Worm (Caenorhabditis elegans): Measurements from ENCODE around the gene Y75B8A.19.
A peak's percentile ranks its signal among the peaks of the same experiment; 100 is the strongest.

The Y75B8A.19 gene

DNA sequence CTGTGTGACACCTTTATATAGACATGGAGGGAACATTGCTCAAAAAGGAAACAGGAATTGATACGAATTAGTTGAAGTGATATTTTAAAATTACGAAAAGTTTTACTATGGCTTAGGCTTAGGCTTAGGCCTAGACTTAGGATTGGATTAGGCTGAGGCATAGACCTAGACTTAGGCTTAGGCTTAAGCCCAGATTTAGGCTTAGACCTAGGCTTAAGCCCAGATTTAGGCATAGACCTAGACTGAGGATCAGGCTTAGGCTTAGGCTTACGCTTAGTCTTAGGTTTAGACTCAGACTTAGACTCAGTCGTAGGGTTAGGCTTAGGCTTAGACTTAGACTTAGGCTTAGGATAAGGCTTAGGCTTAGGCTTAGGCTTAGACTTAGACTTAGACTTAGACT lies 30.4 kb upstream of the Y75B8A.19 start:
- TF ChIP-seq flt-1 (GFP tag; IDR thresholded peaks at IDR 0.05) (no peak), ceh-36 (tag; optimal IDR thresholded peaks at IDR 0.05) (peak; percentile 79)

- TF ChIP-seq tbx-11 (GFP tag; IDR thresholded peaks at IDR 0.05), result no peak
Observed at ce11 chrIII:12198135-12198534, 28.3 kb upstream of the Y75B8A.19 start.

DNA sequence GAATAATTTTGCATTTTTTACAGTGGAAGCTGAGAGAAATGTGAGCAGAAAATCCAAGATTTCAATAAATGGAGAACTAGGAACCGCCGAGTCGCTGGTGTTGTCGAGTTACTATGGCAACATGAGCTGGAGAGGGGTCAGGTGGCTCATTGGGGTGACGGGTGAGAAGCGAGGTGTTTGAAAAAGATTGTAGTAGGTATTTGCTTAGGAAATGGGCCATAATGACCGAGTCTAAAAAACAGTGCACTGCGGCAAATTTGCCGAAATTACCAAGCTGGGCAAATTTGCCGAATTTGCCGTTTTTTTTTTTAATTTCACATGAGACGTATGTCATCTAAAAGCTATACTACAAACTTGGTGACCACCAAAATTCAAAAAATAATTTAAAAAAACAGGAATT lies 24.0 kb upstream of the Y75B8A.19 start, which contains the start of gene osm-12:
TSS of gene osm-12 (minus strand) at position 101 of the 400 bp plus-strand sequence.
- no peak for TF ChIP-seq hnd-1 (tag; optimal IDR thresholded peaks at IDR 0.05)
- TF ChIP-seq sea-1 (GFP tag; conservative IDR thresholded peaks at IDR 0.05), result no peak
- no peak for TF ChIP-seq aly-1 (tag; optimal IDR thresholded peaks at IDR 0.05)
- TF ChIP-seq ceh-36 (tag; optimal IDR thresholded peaks at IDR 0.05), result no peak
- no peak for TF ChIP-seq ets-7 (tag; optimal IDR thresholded peaks at IDR 0.05)

ce11 chrIII:12205271-12205670 lies 21.2 kb upstream of the Y75B8A.19 start:
- TF ChIP-seq ceh-13 (GFP tag; optimal IDR thresholded peaks at IDR 0.05) (no peak), flt-1 (GFP tag; IDR thresholded peaks at IDR 0.05) (no peak), scrt-1 (GFP tag; IDR thresholded peaks at IDR 0.05) (no peak), tbx-11 (GFP tag; IDR thresholded peaks at IDR 0.05) (no peak), tra-4 (tag; optimal IDR thresholded peaks at IDR 0.05) (no peak), ceh-36 (tag; optimal IDR thresholded peaks at IDR 0.05) (no peak), ets-7 (tag; optimal IDR thresholded peaks at IDR 0.05) (no peak), hmbx-1 (tag; optimal IDR thresholded peaks at IDR 0.05) (no peak), ama-1 (optimal IDR thresholded peaks at IDR 0.05) (no peak), F13C5.2 (tag; optimal IDR thresholded peaks at IDR 0.05) (no peak), B0310.2 (tag; optimal IDR thresholded peaks at IDR 0.05) (no peak), hnd-1 (tag; optimal IDR thresholded peaks at IDR 0.05) (no peak), hmg-4 (GFP tag; optimal IDR thresholded peaks at IDR 0.05) (no peak), pes-1 (GFP tag; IDR thresholded peaks at IDR 0.05) (no peak), tbx-37 (GFP tag; conservative IDR thresholded peaks at IDR 0.05) (no peak), aly-1 (tag; optimal IDR thresholded peaks at IDR 0.05) (no peak)

DNA sequence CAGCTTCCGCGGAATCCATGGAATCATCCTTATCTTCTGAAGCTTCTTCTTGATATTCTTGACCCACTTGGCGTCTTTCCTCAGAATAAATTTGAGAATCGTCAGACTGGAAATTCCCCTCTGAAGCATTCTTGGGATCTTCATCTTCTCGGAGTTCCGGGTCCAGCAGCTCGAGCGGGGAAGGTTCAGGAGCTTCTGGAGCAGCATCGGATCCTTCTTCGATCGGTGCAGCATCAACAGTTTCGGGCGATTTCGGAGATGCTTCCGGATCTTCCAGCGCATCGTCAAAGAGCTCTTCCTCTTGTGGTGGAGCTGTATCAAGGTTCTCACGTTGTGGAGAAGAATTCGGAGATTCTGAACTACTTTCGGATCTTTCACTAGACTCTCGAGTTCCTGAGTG lies 18.9 kb upstream of the Y75B8A.19 start:
- TF ChIP-seq tra-4 (tag; optimal IDR thresholded peaks at IDR 0.05) (no peak), tbx-37 (GFP tag; conservative IDR thresholded peaks at IDR 0.05) (no peak), ceh-13 (GFP tag; optimal IDR thresholded peaks at IDR 0.05) (no peak), pes-1 (GFP tag; IDR thresholded peaks at IDR 0.05) (no peak), flt-1 (GFP tag; IDR thresholded peaks at IDR 0.05) (no peak), aly-1 (tag; optimal IDR thresholded peaks at IDR 0.05) (no peak), tbx-11 (GFP tag; IDR thresholded peaks at IDR 0.05) (no peak), ets-7 (tag; optimal IDR thresholded peaks at IDR 0.05) (no peak), ama-1 (optimal IDR thresholded peaks at IDR 0.05) (no peak), hmg-4 (GFP tag; optimal IDR thresholded peaks at IDR 0.05) (no peak)

DNA sequence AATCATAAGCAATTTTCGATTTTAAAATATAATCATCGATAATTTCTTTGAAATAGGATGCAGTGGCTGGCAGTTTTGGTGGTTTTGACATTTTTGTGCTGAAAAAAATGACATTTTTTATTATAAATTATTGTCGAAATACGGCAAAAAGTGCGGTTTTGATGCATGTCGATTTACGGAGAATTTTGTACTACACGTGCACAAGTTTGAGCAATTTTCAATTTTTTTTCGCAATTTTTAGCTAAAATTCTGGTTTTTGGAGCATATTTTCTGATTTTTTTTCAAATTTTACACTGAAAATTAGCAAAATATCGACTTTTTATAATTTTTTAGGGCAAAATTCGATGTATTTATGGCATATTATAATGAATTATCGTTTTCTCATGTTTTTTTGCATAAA lies 10.8 kb upstream of the Y75B8A.19 start, which contains the start of gene Y75B8A.13:
TSS of gene Y75B8A.13 (minus strand) at position 101 of the 400 bp plus-strand sequence.
- no peak for TF ChIP-seq hnd-1 (tag; optimal IDR thresholded peaks at IDR 0.05)
- TF ChIP-seq ceh-36 (tag; optimal IDR thresholded peaks at IDR 0.05), result no peak
- no peak for TF ChIP-seq pes-1 (GFP tag; IDR thresholded peaks at IDR 0.05)
- no peak for TF ChIP-seq hmg-4 (GFP tag; optimal IDR thresholded peaks at IDR 0.05)
- no peak for TF ChIP-seq sea-1 (GFP tag; conservative IDR thresholded peaks at IDR 0.05)
- TF ChIP-seq tbx-11 (GFP tag; IDR thresholded peaks at IDR 0.05), result no peak
- no peak for TF ChIP-seq B0310.2 (tag; optimal IDR thresholded peaks at IDR 0.05)
- TF ChIP-seq scrt-1 (GFP tag; IDR thresholded peaks at IDR 0.05), result no peak
- no peak for TF ChIP-seq aly-1 (tag; optimal IDR thresholded peaks at IDR 0.05)
- no peak for TF ChIP-seq ama-1 (optimal IDR thresholded peaks at IDR 0.05)
- no peak for TF ChIP-seq ets-7 (tag; optimal IDR thresholded peaks at IDR 0.05)
- no peak for TF ChIP-seq flt-1 (GFP tag; IDR thresholded peaks at IDR 0.05)
- TF ChIP-seq tbx-37 (GFP tag; conservative IDR thresholded peaks at IDR 0.05), result no peak
- TF ChIP-seq F13C5.2 (tag; optimal IDR thresholded peaks at IDR 0.05), result no peak
- no peak for TF ChIP-seq tra-4 (tag; optimal IDR thresholded peaks at IDR 0.05)
- no peak for TF ChIP-seq hmbx-1 (tag; optimal IDR thresholded peaks at IDR 0.05)

DNA sequence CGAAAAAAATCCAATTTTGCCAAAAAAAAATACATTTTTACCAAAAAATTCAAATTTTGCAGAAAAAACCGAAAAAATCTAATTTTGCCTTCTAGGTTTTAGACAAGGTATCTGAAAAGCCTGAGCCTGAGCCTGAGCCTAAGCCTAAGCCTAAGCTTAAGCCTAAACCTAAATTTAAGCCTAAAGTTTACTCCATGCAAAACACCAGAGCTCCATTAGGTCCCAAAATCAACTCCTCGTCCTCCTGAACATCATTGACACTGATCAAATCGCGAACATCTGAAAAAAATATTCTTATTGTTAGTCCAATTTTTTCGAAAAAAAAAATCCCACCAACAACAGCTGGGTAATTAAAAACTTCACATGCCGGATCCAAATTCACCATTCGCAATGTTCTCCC lies 8.4 kb upstream of the Y75B8A.19 start:
- no peak for TF ChIP-seq ceh-36 (tag; optimal IDR thresholded peaks at IDR 0.05)

DNA sequence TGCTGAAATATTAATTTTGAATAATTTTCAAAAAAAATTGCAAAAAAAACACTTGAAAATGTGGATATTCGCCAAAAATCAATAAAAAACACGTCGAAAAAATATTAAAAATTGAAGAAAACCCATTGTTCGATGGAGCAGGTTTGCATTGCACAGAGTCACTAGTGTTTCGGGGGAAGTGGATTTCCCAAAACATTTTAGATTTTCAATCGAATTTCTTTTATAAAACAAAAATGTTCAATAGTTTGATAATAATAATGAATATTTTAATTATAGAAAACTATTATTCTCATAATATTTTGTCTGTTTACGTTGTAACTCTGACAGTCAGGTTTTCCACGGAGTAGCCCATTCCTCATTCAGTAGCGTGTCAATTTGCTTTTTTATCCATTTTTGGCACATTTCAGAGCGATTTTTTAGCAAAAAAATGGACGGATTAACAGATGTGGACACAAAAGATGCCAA lies 7.8 kb upstream of the Y75B8A.19 start, which contains the start of the genes gex-4 and gphr-1:
TSS of gene gex-4 (minus strand) at position 2 of the 465 bp plus-strand sequence.
TSS of gene gphr-1 (plus strand) at position 415 of the 465 bp plus-strand sequence.
- TF ChIP-seq B0310.2 (tag; optimal IDR thresholded peaks at IDR 0.05) (no peak), tbx-37 (GFP tag; conservative IDR thresholded peaks at IDR 0.05) (0 out of 2 replicates have a peak, but pooled peaks have one; percentile 2)

DNA sequence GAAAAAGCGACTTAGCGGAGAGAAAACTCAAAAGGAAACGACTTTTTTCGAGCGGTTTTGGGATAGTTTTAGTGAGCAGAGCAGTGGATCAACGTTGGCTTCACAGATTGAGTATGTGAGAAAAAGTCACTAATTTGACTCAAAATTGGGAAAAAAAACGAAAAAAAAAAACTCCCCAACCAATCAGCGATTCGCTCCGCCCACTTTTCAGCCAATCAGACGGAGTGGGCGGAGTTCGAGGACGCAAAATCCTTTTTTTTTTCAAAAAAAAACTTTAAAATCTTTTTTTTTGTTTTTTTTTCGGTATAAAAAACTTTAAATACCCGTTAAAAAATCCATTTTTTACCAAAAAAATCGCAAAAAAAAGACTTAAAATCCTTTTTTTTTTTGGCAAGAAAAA lies 5.6 kb upstream of the Y75B8A.19 start:
- TF ChIP-seq hmbx-1 (tag; optimal IDR thresholded peaks at IDR 0.05) (no peak), B0310.2 (tag; optimal IDR thresholded peaks at IDR 0.05) (no peak), ceh-36 (tag; optimal IDR thresholded peaks at IDR 0.05) (no peak), ama-1 (optimal IDR thresholded peaks at IDR 0.05) (no peak), flt-1 (GFP tag; IDR thresholded peaks at IDR 0.05) (no peak), sea-1 (GFP tag; conservative IDR thresholded peaks at IDR 0.05) (no peak), hnd-1 (tag; optimal IDR thresholded peaks at IDR 0.05) (no peak), aly-1 (tag; optimal IDR thresholded peaks at IDR 0.05) (no peak), ets-7 (tag; optimal IDR thresholded peaks at IDR 0.05) (no peak), tra-4 (tag; optimal IDR thresholded peaks at IDR 0.05) (no peak), hmg-4 (GFP tag; optimal IDR thresholded peaks at IDR 0.05) (no peak), scrt-1 (GFP tag; IDR thresholded peaks at IDR 0.05) (no peak), pes-1 (GFP tag; IDR thresholded peaks at IDR 0.05) (no peak)

Data from whole organism, early embryonic.